Worm (Caenorhabditis elegans) whole organism, mixed stage, embryonic: ENCODE data around the gene ceh-27.

Source experiments
- bed-3 ChIP-seq: fragments of 200-800 bp; sonication (Bioruptor generic); optimal IDR thresholded peaks from 3 replicates; lab custom pipeline; 2018; ENCODE audit warnings: mild to moderate bottlenecking, missing genetic modification characterization, moderate library complexity, missing compliant biosample characterization
- blmp-1 ChIP-seq: fragments of 150-350 bp; optimal IDR thresholded peaks from 2 replicates; lab custom pipeline; 2014; ENCODE audit warnings: missing biosample characterization, missing genetic modification characterization
- elt-3 ChIP-seq: fragments of 150-350 bp; optimal IDR thresholded peaks from 2 replicates; lab custom pipeline; 2014; ENCODE audit warnings: missing biosample characterization, missing genetic modification characterization
- lsy-2 ChIP-seq: fragments of 150-350 bp; optimal IDR thresholded peaks from 2 replicates; lab custom pipeline; 2014; ENCODE audit warnings: missing biosample characterization, missing genetic modification characterization
- unc-62 ChIP-seq: fragments of 150-350 bp; optimal IDR thresholded peaks from 2 replicates; lab custom pipeline; 2014; ENCODE audit warnings: missing biosample characterization, missing genetic modification reagents, missing genetic modification characterization

ce11 chrV:11676498-11676897, 11.6 kb upstream of the ceh-27 start:
- TF ChIP-seq lsy-2 (tag; lab: Kevin White, UChicago) (no peak), blmp-1 (no peak), bed-3 (GFP tag; lab: Kevin White, UChicago) (no peak), elt-3 (no peak), unc-62 (GFP tag; lab: Kevin White, UChicago) (no peak)
